Worm (Caenorhabditis elegans) whole organism, early embryonic: ENCODE data around the gene str-44.

Experiments
- B0310.2 ChIP-seq: sonication (generic microtip); optimal IDR thresholded peaks from 2 replicates; lab custom pipeline; 2016; ENCODE audit warnings: mild to moderate bottlenecking, missing genetic modification characterization, missing compliant biosample characterization
- F13C5.2 ChIP-seq: sonication (generic microtip); optimal IDR thresholded peaks from 2 replicates; lab custom pipeline; 2017; ENCODE audit warnings: mild to moderate bottlenecking, missing genetic modification characterization, inconsistent platforms, missing compliant biosample characterization
- aly-1 ChIP-seq: sonication (generic microtip); optimal IDR thresholded peaks from 2 replicates; lab custom pipeline; 2016; ENCODE audit warnings: missing genetic modification characterization, missing compliant biosample characterization
- ama-1 ChIP-seq: fragments of 150-350 bp; optimal IDR thresholded peaks from 2 replicates; lab custom pipeline; 2014
- ceh-13 ChIP-seq: fragments of 200-800 bp; sonication (Bioruptor generic); optimal IDR thresholded peaks from 2 replicates; lab custom pipeline; 2018; ENCODE audit warnings: mild to moderate bottlenecking, missing genetic modification characterization, missing compliant biosample characterization
- ceh-36 ChIP-seq: sonication (generic microtip); optimal IDR thresholded peaks from 2 replicates; lab custom pipeline; 2016; ENCODE audit warnings: missing genetic modification characterization, inconsistent platforms, missing compliant biosample characterization
- ets-7 ChIP-seq: sonication (generic microtip); optimal IDR thresholded peaks from 2 replicates; lab custom pipeline; 2016; ENCODE audit warnings: missing genotype, missing genetic modification characterization, missing compliant biosample characterization
- flt-1 ChIP-seq: fragments of 200-800 bp; sonication (Bioruptor generic); IDR thresholded peaks from 2 replicates; pipeline ENCODE4 v1.3.6; 2022; ENCODE audit warnings: missing genetic modification characterization, missing compliant biosample characterization
- hmbx-1 ChIP-seq: sonication (generic microtip); optimal IDR thresholded peaks from 2 replicates; lab custom pipeline; 2016; ENCODE audit warnings: mild to moderate bottlenecking, missing genetic modification characterization, missing compliant biosample characterization
- hmg-4 ChIP-seq: fragments of 200-800 bp; sonication (Bioruptor generic); optimal IDR thresholded peaks from 2 replicates; lab custom pipeline; 2018; ENCODE audit warnings: mild to moderate bottlenecking, missing genetic modification characterization, missing compliant biosample characterization
- hnd-1 ChIP-seq: sonication (generic microtip); optimal IDR thresholded peaks from 2 replicates; lab custom pipeline; 2016; ENCODE audit warnings: missing genetic modification characterization, missing compliant biosample characterization
- pes-1 ChIP-seq: fragments of 200-800 bp; sonication (Bioruptor generic); IDR thresholded peaks from 2 replicates; pipeline ENCODE4 v1.3.6; 2022; ENCODE audit warnings: missing genetic modification reagents, missing genetic modification characterization, missing compliant biosample characterization
- scrt-1 ChIP-seq: fragments of 200-800 bp; sonication (Bioruptor generic); IDR thresholded peaks from 2 replicates; pipeline ENCODE4 v1.3.6; 2022; ENCODE audit warnings: missing genetic modification characterization, missing compliant biosample characterization
- sea-1 ChIP-seq: fragments of 200-800 bp; sonication (Bioruptor generic); conservative IDR thresholded peaks from 2 replicates; pipeline ENCODE4 v1.3.6; 2022; ENCODE audit warnings: missing genetic modification characterization, missing compliant biosample characterization
- tbx-11 ChIP-seq: fragments of 200-800 bp; sonication (Bioruptor generic); IDR thresholded peaks from 2 replicates; pipeline ENCODE4 v1.3.6; 2022; ENCODE audit warnings: missing genetic modification characterization, missing compliant biosample characterization
- tbx-37 ChIP-seq: fragments of 200-800 bp; sonication (Bioruptor generic); conservative IDR thresholded peaks from 2 replicates; pipeline ENCODE4 v1.3.6; 2022; ENCODE audit warnings: missing genetic modification reagents, missing genetic modification characterization, missing compliant biosample characterization
- tra-4 ChIP-seq: sonication (generic microtip); optimal IDR thresholded peaks from 2 replicates; lab custom pipeline; 2017; ENCODE audit warnings: missing genetic modification characterization, missing compliant biosample characterization

The str-44 gene

ce11 chrIV:7188528-7189422, 11.8 kb downstream of the str-44 start, which contains the start of gene srlf-7:
srlf-7 (plus strand) TSS chrIV:7189287.
- no peak for TF ChIP-seq hmg-4 (GFP tag; lab: Kevin White, UChicago)
- no peak for TF ChIP-seq pes-1 (GFP tag; lab: Robert Waterston, UW)
- no peak for TF ChIP-seq ceh-13
- no peak for TF ChIP-seq tbx-37 (GFP tag; lab: Robert Waterston, UW)
- TF ChIP-seq tra-4 (tag; lab: Kevin White, UChicago) = no peak
- no peak for TF ChIP-seq hmbx-1 (tag; lab: Kevin White, UChicago)
- TF ChIP-seq tbx-11 (GFP tag; lab: Robert Waterston, UW) = no peak
- no peak for TF ChIP-seq ceh-36 (tag; lab: Kevin White, UChicago)

DNA sequence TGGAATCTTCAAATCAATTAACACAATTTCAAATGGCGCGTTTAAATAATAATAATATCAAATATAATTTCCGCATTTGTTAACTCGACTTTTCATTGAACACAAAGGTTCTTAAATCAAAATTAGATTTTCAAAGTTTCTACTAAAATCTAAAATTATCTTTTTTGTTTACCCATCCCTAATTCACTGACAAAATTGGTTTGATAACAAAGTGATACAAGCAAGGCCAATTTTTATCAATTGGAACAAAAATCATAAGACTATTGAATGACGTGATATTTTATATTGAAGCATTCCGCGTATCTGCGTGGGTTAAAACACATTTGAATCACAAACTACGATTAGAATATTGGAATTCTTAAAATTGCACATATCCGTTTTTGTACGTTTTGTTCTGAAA, 13.4 kb downstream of the str-44 start:
- TF ChIP-seq hnd-1 (tag; lab: Kevin White, UChicago) = no peak
- no peak for TF ChIP-seq flt-1
- TF ChIP-seq tbx-37 (GFP tag; lab: Robert Waterston, UW) = no peak
- TF ChIP-seq tra-4 (tag; lab: Kevin White, UChicago) = no peak
- no peak for TF ChIP-seq ama-1 (lab: Kevin White, UChicago)
- TF ChIP-seq pes-1 (GFP tag; lab: Robert Waterston, UW) = no peak

DNA sequence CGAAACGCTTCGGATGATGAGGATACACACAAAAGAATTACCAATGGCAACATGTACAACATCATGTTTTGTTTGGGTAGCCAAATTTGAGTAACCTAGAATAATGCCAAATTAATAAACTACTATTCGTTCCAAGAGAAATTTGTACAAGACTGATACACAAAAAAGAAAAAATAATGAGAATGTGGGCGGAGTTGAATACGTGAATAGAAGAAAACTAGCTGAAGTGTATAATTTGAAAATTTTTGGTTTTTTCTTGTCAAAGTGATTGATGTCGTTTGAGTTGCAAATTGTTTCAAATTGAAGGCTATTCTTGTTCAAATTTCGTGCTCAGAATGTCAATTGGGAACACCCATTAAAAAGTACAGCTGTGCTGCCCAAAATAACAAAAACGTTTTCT, 14.8 kb downstream of the str-44 start, which contains the start of gene R13A1.5:
R13A1.5 (minus strand) TSS at position 101 of the 400 bp plus-strand sequence.
- no peak for TF ChIP-seq tbx-11 (GFP tag; lab: Robert Waterston, UW)
- no peak for TF ChIP-seq hnd-1 (tag; lab: Kevin White, UChicago)
- TF ChIP-seq aly-1 = no peak
- no peak for TF ChIP-seq tbx-37 (GFP tag; lab: Robert Waterston, UW)
- no peak for TF ChIP-seq F13C5.2 (tag; lab: Kevin White, UChicago)
- TF ChIP-seq flt-1 = no peak
- no peak for TF ChIP-seq hmbx-1 (tag; lab: Kevin White, UChicago)

ce11 chrIV:7195734-7196133, 18.7 kb downstream of the str-44 start, which contains the start of gene best-16:
best-16 (minus strand) TSS chrIV:7195834.
- no peak for TF ChIP-seq hmbx-1 (tag; lab: Kevin White, UChicago)
- TF ChIP-seq ama-1 (lab: Kevin White, UChicago) = no peak
- no peak for TF ChIP-seq F13C5.2 (tag; lab: Kevin White, UChicago)
- no peak for TF ChIP-seq tbx-11 (GFP tag; lab: Robert Waterston, UW)
- no peak for TF ChIP-seq ets-7
- TF ChIP-seq B0310.2 (tag; lab: Kevin White, UChicago) = no peak
- TF ChIP-seq sea-1 (GFP tag; lab: Robert Waterston, UW) = no peak

DNA sequence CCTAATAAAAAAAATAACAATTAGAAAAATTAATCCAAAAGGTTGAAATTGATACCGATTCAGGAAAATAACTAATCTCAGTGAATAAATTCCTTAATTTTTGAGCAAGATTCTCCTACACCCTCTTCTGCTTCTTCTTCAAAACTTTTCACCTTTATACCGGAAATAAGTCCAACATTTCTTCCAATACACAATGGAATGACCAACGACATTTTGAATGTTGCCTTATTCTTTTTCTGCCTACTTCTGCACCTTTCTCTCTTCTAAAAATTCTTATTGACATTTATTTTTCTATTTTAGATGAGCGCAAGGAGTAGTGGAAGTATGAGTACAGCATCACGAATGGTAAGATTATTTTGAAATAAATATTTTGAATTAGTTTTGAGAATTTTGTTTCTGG, 19.9 kb downstream of the str-44 start, which contains the start of gene unc-8:
unc-8 (plus strand) TSS at position 301 of the 400 bp plus-strand sequence.
- TF ChIP-seq pes-1 (GFP tag; lab: Robert Waterston, UW) (no peak), flt-1 (no peak), ceh-13 (no peak), tbx-37 (GFP tag; lab: Robert Waterston, UW) (no peak), ama-1 (lab: Kevin White, UChicago) (no peak), tbx-11 (GFP tag; lab: Robert Waterston, UW) (no peak), hnd-1 (tag; lab: Kevin White, UChicago) (no peak), ets-7 (no peak), hmbx-1 (tag; lab: Kevin White, UChicago) (no peak), hmg-4 (GFP tag; lab: Kevin White, UChicago) (no peak), tra-4 (tag; lab: Kevin White, UChicago) (no peak), F13C5.2 (tag; lab: Kevin White, UChicago) (no peak), ceh-36 (tag; lab: Kevin White, UChicago) (no peak), scrt-1 (GFP tag; lab: Robert Waterston, UW) (no peak), aly-1 (no peak), B0310.2 (tag; lab: Kevin White, UChicago) (no peak), sea-1 (GFP tag; lab: Robert Waterston, UW) (no peak)

DNA sequence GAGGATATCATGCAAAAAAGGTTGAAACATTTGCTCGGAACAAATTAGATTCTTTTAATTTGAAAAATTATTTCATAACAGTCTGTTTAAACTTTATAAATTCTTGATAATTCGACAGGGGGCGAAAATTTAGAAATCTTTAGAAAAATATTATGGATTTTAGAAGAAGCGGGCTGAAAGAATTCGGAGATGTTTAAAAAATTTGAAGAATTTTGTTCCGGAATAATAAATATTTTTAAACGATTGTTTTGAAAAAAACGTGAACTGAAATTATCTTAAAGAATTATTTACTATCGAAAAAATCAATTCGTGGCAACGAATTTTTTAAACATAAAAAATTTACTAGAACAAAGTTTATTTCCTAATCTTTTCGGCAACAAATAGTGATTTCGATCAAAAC, 26.7 kb downstream of the str-44 start, which contains the start of gene R13A1.3:
R13A1.3 (plus strand) TSS at position 301 of the 400 bp plus-strand sequence.
- TF ChIP-seq ceh-13 = no peak
- TF ChIP-seq tbx-11 (GFP tag; lab: Robert Waterston, UW) = no peak
- no peak for TF ChIP-seq tra-4 (tag; lab: Kevin White, UChicago)
- TF ChIP-seq flt-1 = no peak
- no peak for TF ChIP-seq aly-1
- no peak for TF ChIP-seq pes-1 (GFP tag; lab: Robert Waterston, UW)
- no peak for TF ChIP-seq hmbx-1 (tag; lab: Kevin White, UChicago)
- no peak for TF ChIP-seq F13C5.2 (tag; lab: Kevin White, UChicago)
- TF ChIP-seq ceh-36 (tag; lab: Kevin White, UChicago) = no peak
- TF ChIP-seq ama-1 (lab: Kevin White, UChicago) = no peak
- TF ChIP-seq ets-7 = no peak
- no peak for TF ChIP-seq hmg-4 (GFP tag; lab: Kevin White, UChicago)
- no peak for TF ChIP-seq hnd-1 (tag; lab: Kevin White, UChicago)
- TF ChIP-seq scrt-1 (GFP tag; lab: Robert Waterston, UW) = no peak
- TF ChIP-seq sea-1 (GFP tag; lab: Robert Waterston, UW) = no peak
- no peak for TF ChIP-seq tbx-37 (GFP tag; lab: Robert Waterston, UW)

DNA sequence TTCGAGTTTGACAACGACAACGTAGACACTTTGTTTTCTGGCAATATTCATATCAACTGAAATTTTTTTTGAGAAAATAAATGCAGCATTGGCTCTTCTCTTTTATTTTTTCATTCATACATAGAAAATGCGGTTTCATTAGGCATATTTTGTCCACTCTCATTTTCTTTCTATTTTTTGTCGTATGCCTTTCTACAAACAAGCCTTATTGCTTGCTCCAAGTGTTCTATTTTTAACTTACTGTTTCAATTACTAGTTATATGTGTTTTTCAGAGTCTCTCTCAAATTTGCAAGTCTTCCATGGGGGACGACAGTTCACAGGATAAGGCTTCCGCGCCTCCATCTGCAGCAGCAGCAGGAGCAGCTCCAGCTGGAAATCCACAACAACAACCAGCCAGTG, 29.0 kb downstream of the str-44 start, which contains the start of gene kcc-1:
kcc-1 (plus strand) TSS at position 301 of the 400 bp plus-strand sequence.
- no peak for TF ChIP-seq scrt-1 (GFP tag; lab: Robert Waterston, UW)
- no peak for TF ChIP-seq pes-1 (GFP tag; lab: Robert Waterston, UW)
- TF ChIP-seq tbx-11 (GFP tag; lab: Robert Waterston, UW) = no peak
- no peak for TF ChIP-seq tra-4 (tag; lab: Kevin White, UChicago)
- no peak for TF ChIP-seq ama-1 (lab: Kevin White, UChicago)
- no peak for TF ChIP-seq hmg-4 (GFP tag; lab: Kevin White, UChicago)
- no peak for TF ChIP-seq hnd-1 (tag; lab: Kevin White, UChicago)
- no peak for TF ChIP-seq flt-1
- no peak for TF ChIP-seq sea-1 (GFP tag; lab: Robert Waterston, UW)
- no peak for TF ChIP-seq hmbx-1 (tag; lab: Kevin White, UChicago)
